Worm (Caenorhabditis elegans) whole organism, L3 larva: ENCODE measurements around the gene C04G6.4.

ENCODE experiments used
- R02D3.7 ChIP-seq: fragments of 150-350 bp; optimal IDR thresholded peaks from 2 replicates; lab custom pipeline; 2014; ENCODE audit warnings: missing biosample characterization, missing genetic modification characterization
- ZK546.5 ChIP-seq: sonication (generic microtip); optimal IDR thresholded peaks from 2 replicates; lab custom pipeline; 2017; ENCODE audit warnings: missing biosample characterization, missing genetic modification characterization
- aly-2 ChIP-seq: fragments of 150-350 bp; optimal IDR thresholded peaks from 2 replicates; lab custom pipeline; 2014; ENCODE audit warnings: missing biosample characterization, missing genetic modification characterization
- ama-1 ChIP-seq: fragments of 150-350 bp; optimal IDR thresholded peaks from 2 replicates; lab custom pipeline; 2018
- ceh-16 ChIP-seq: sonication (generic microtip); optimal IDR thresholded peaks from 2 replicates; lab custom pipeline; 2017; ENCODE audit warnings: missing biosample characterization, missing genetic modification characterization
- ceh-28 ChIP-seq: fragments of 150-350 bp; optimal IDR thresholded peaks from 2 replicates; lab custom pipeline; 2014; ENCODE audit warnings: missing biosample characterization, missing genetic modification reagents, missing genetic modification characterization
- ceh-82 ChIP-seq: fragments of 150-350 bp; optimal IDR thresholded peaks from 2 replicates; lab custom pipeline; 2014; ENCODE audit warnings: missing biosample characterization, missing genetic modification characterization
- daf-12 ChIP-seq: fragments of 150-350 bp; optimal IDR thresholded peaks from 2 replicates; lab custom pipeline; 2014; ENCODE audit warnings: missing biosample characterization, missing genetic modification reagents, missing genetic modification characterization
- egl-5 ChIP-seq: fragments of 150-350 bp; optimal IDR thresholded peaks from 2 replicates; lab custom pipeline; 2017; ENCODE audit warnings: missing biosample characterization, missing genetic modification reagents, missing genetic modification characterization, inconsistent platforms
- elt-1 ChIP-seq: fragments of 150-350 bp; optimal IDR thresholded peaks from 2 replicates; lab custom pipeline; 2014; ENCODE audit warnings: missing biosample characterization, missing genetic modification characterization
- elt-2 ChIP-seq: sonication (generic microtip); optimal IDR thresholded peaks from 2 replicates; lab custom pipeline; 2016; ENCODE audit warnings: missing genetic modification reagents, mild to moderate bottlenecking, missing genetic modification characterization, missing compliant biosample characterization
- elt-3 ChIP-seq, 3 experiments: fragments of 150-350 bp in 1 of 3; sonication (generic microtip) in 2 of 3; optimal IDR thresholded peaks; 2 replicates in 2 of 3; 4 replicates in 1 of 3; lab custom pipeline; 2014 to 2017; ENCODE audit warnings: missing biosample characterization in 3 of 3, missing genetic modification characterization in 3 of 3
- eor-1 ChIP-seq, 2 experiments: fragments of 150-350 bp; optimal IDR thresholded peaks; 2 replicates each; lab custom pipeline; 2014 to 2018; ENCODE audit warnings: missing biosample characterization in 2 of 2, missing genetic modification characterization in 2 of 2
- fkh-10 ChIP-seq: sonication (generic microtip); optimal IDR thresholded peaks from 2 replicates; lab custom pipeline; 2017; ENCODE audit warnings: missing biosample characterization, missing genetic modification reagents, missing genetic modification characterization
- fkh-2 ChIP-seq: fragments of 150-350 bp; optimal IDR thresholded peaks from 2 replicates; lab custom pipeline; 2014; ENCODE audit warnings: missing biosample characterization, missing genetic modification reagents, missing genetic modification characterization
- fos-1 ChIP-seq: fragments of 150-350 bp; optimal IDR thresholded peaks from 2 replicates; lab custom pipeline; 2014; ENCODE audit warnings: missing biosample characterization, missing genetic modification characterization
- hmg-11 ChIP-seq: sonication (generic microtip); optimal IDR thresholded peaks from 2 replicates; lab custom pipeline; 2016; ENCODE audit warnings: missing genetic modification characterization, missing compliant biosample characterization
- jun-1 ChIP-seq: fragments of 150-350 bp; optimal IDR thresholded peaks from 2 replicates; lab custom pipeline; 2014; ENCODE audit warnings: missing biosample characterization, missing genetic modification reagents, missing genetic modification characterization
- lin-15B ChIP-seq: fragments of 150-350 bp; optimal IDR thresholded peaks from 2 replicates; lab custom pipeline; 2014; ENCODE audit warnings: missing biosample characterization, missing genetic modification characterization
- lin-39 ChIP-seq: fragments of 150-350 bp; optimal IDR thresholded peaks from 2 replicates; lab custom pipeline; 2018; ENCODE audit warnings: missing biosample characterization, missing genetic modification reagents, missing genetic modification characterization
- lsy-12 ChIP-seq: sonication (generic microtip); optimal IDR thresholded peaks from 2 replicates; lab custom pipeline; 2016; ENCODE audit warnings: mild to moderate bottlenecking, missing genetic modification characterization, missing compliant biosample characterization
- mdl-1 ChIP-seq: fragments of 150-350 bp; optimal IDR thresholded peaks from 2 replicates; lab custom pipeline; 2014; ENCODE audit warnings: missing biosample characterization, missing genetic modification characterization
- nfya-1 ChIP-seq: sonication (generic microtip); optimal IDR thresholded peaks from 2 replicates; lab custom pipeline; 2017; ENCODE audit warnings: missing genetic modification characterization, mild to moderate bottlenecking, missing compliant biosample characterization, antibody characterized with exemption, moderate library complexity; ENCODE audit not compliant: insufficient read depth
- nhr-11 ChIP-seq: fragments of 150-350 bp; optimal IDR thresholded peaks from 2 replicates; lab custom pipeline; 2014; ENCODE audit warnings: missing biosample characterization, missing genetic modification characterization
- nhr-12 ChIP-seq: fragments of 150-350 bp; optimal IDR thresholded peaks from 2 replicates; lab custom pipeline; 2014; ENCODE audit warnings: missing biosample characterization, missing genetic modification characterization
- nhr-23 ChIP-seq: fragments of 150-350 bp; optimal IDR thresholded peaks from 2 replicates; lab custom pipeline; 2014; ENCODE audit warnings: missing biosample characterization, missing genetic modification reagents, missing genetic modification characterization
- nhr-25 ChIP-seq: sonication (generic microtip); optimal IDR thresholded peaks from 2 replicates; lab custom pipeline; 2017; ENCODE audit warnings: missing biosample characterization, missing genetic modification characterization
- nhr-28 ChIP-seq: fragments of 150-350 bp; optimal IDR thresholded peaks from 2 replicates; lab custom pipeline; 2014; ENCODE audit warnings: missing biosample characterization, missing genetic modification characterization
- nhr-43 ChIP-seq: sonication (generic microtip); optimal IDR thresholded peaks from 2 replicates; lab custom pipeline; 2016; ENCODE audit warnings: mild to moderate bottlenecking, missing genetic modification characterization, missing compliant biosample characterization; ENCODE audit not compliant: poor library complexity, severe bottlenecking
- nhr-67 ChIP-seq: fragments of 150-350 bp; optimal IDR thresholded peaks from 2 replicates; lab custom pipeline; 2014; ENCODE audit warnings: missing biosample characterization, missing genetic modification characterization
- nhr-76 ChIP-seq: fragments of 150-350 bp; sonication (generic microtip); optimal IDR thresholded peaks from 5 replicates; lab custom pipeline; 2014; ENCODE audit warnings: missing biosample characterization, missing genetic modification characterization
- nhr-77 ChIP-seq: fragments of 150-350 bp; optimal IDR thresholded peaks from 2 replicates; lab custom pipeline; 2014; ENCODE audit warnings: missing biosample characterization, missing genetic modification characterization
- pha-4 ChIP-seq: fragments of 150-350 bp; optimal IDR thresholded peaks from 2 replicates; lab custom pipeline; 2014; ENCODE audit warnings: missing biosample characterization, missing genetic modification reagents, missing genetic modification characterization
- pqm-1 ChIP-seq: fragments of 150-350 bp; optimal IDR thresholded peaks from 2 replicates; lab custom pipeline; 2017; ENCODE audit warnings: missing biosample characterization, missing genetic modification characterization, inconsistent platforms
- sea-2 ChIP-seq: fragments of 150-350 bp; sonication (generic microtip); optimal IDR thresholded peaks from 4 replicates; lab custom pipeline; 2014; ENCODE audit warnings: missing biosample characterization, missing genetic modification reagents, missing genetic modification characterization
- skn-1 ChIP-seq: fragments of 150-350 bp; optimal IDR thresholded peaks from 2 replicates; lab custom pipeline; 2014; ENCODE audit warnings: missing biosample characterization, missing genetic modification characterization
- unc-39 ChIP-seq: sonication (generic microtip); optimal IDR thresholded peaks from 4 replicates; lab custom pipeline; 2017; ENCODE audit warnings: missing biosample characterization, missing genetic modification characterization
- unc-62 ChIP-seq: fragments of 150-350 bp; sonication (generic microtip); optimal IDR thresholded peaks from 4 replicates; lab custom pipeline; 2014; ENCODE audit warnings: missing biosample characterization, missing genetic modification reagents, missing genetic modification characterization
- zag-1 ChIP-seq: fragments of 150-350 bp; optimal IDR thresholded peaks from 2 replicates; lab custom pipeline; 2014; ENCODE audit warnings: missing biosample characterization, missing genetic modification characterization
- ztf-11 ChIP-seq: fragments of 150-350 bp; optimal IDR thresholded peaks from 2 replicates; lab custom pipeline; 2014; ENCODE audit warnings: missing biosample characterization, missing genetic modification characterization
- ztf-4 ChIP-seq: fragments of 150-350 bp; optimal IDR thresholded peaks from 2 replicates; lab custom pipeline; 2014; ENCODE audit warnings: missing biosample characterization, missing genetic modification characterization

The C04G6.4 gene

ce11 chrII:5071265-5071664 lies 12.0 kb downstream of the C04G6.4 start, which contains the start of gene C27A2.7:
Gene C27A2.7, minus strand, starts transcription at chrII:5071365.
- TF ChIP-seq nhr-43 (tag; lab: Kevin White, UChicago) (no peak), ceh-82 (tag; lab: Kevin White, UChicago) (no peak), nhr-23 (tag; lab: Kevin White, UChicago) (no peak), R02D3.7 (tag; lab: Kevin White, UChicago) (no peak), ZK546.5 (no peak), ztf-4 (tag; lab: Kevin White, UChicago) (no peak), nhr-76 (tag; lab: Kevin White, UChicago) (no peak), pqm-1 (tag; lab: Kevin White, UChicago) (no peak), elt-1 (tag; lab: Kevin White, UChicago) (no peak), lin-15B (tag; lab: Kevin White, UChicago) (no peak), elt-2 (tag; lab: Kevin White, UChicago) (no peak), fkh-10 (GFP tag; lab: Kevin White, UChicago) (no peak), zag-1 (tag; lab: Kevin White, UChicago) (no peak)

DNA sequence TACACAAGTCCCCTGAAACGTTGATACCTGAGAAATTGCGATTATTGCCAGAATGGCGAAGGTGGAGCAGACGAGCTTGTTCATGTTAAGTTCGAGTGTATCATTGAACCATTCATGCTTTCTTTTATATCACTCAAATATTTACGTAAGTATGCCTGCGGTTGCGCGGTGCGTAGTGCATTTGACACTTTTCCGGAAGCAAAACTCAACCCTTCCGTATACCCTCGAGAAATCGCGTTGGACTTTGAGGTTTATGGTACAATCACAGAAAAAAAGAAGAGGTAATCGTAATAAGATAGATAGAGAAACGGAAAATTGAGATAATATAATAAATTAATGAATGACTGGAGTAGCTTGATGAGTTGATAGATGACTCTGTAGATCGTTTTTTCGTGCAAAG lies 13.7 kb downstream of the C04G6.4 start, which contains the start of gene idpb-2:
Gene idpb-2 (minus strand): TSS at position 101 of the 400 bp plus-strand sequence.
- TF ChIP-seq nhr-28 (tag; lab: Kevin White, UChicago) (no peak), elt-3 (tag; optimal IDR thresholded peaks at IDR 0.05; lab: Kevin White, UChicago) (no peak)

- TF ChIP-seq ztf-4 (tag; lab: Kevin White, UChicago) = no peak
- TF ChIP-seq sea-2 (GFP tag; lab: Kevin White, UChicago) = no peak
- no peak for TF ChIP-seq lin-39
- no peak for TF ChIP-seq ceh-82 (tag; lab: Kevin White, UChicago)
- TF ChIP-seq jun-1 (tag; lab: Kevin White, UChicago) = no peak
- TF ChIP-seq nhr-12 (tag; lab: Kevin White, UChicago) = no peak
- TF ChIP-seq lsy-12 (tag; lab: Kevin White, UChicago) = no peak
- TF ChIP-seq zag-1 (tag; lab: Kevin White, UChicago) = no peak
- no peak for TF ChIP-seq ceh-16 (tag; lab: Kevin White, UChicago)
- TF ChIP-seq nhr-77 (tag; lab: Kevin White, UChicago) = no peak
- no peak for TF ChIP-seq unc-62
- TF ChIP-seq elt-3 (tag; optimal IDR thresholded peaks at IDR 0.05; lab: Kevin White, UChicago) = no peak
- no peak for TF ChIP-seq nfya-1 (tag; lab: Kevin White, UChicago)
These were observed 15.3 kb downstream of the C04G6.4 start, which contains the start of gene C27A2.8 for ce11 chrII:5067927-5068326. Gene C27A2.8, minus strand, starts transcription at chrII:5068043.

DNA sequence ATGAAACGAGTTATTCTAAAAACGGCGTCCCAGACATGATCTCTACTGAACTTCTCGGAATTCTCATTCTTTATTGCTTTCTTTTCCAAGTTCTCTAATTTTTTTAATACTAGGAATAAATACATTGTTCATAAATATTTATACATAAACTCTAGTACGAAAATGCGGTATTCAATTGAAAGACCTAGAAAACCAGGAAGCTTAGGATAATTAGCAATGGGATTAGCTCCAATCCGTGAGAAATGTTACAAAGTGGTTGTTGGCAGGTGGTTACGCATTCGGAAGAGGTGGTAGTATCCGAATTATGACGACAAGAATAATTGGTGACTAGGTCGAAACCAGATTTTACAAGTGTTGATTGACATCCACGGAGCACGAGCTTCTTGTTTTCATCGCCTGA lies 16.3 kb downstream of the C04G6.4 start:
- no peak for TF ChIP-seq fkh-2 (tag; lab: Kevin White, UChicago)
- no peak for TF ChIP-seq aly-2 (tag; lab: Kevin White, UChicago)
- TF ChIP-seq elt-1 (tag; lab: Kevin White, UChicago) = no peak

DNA sequence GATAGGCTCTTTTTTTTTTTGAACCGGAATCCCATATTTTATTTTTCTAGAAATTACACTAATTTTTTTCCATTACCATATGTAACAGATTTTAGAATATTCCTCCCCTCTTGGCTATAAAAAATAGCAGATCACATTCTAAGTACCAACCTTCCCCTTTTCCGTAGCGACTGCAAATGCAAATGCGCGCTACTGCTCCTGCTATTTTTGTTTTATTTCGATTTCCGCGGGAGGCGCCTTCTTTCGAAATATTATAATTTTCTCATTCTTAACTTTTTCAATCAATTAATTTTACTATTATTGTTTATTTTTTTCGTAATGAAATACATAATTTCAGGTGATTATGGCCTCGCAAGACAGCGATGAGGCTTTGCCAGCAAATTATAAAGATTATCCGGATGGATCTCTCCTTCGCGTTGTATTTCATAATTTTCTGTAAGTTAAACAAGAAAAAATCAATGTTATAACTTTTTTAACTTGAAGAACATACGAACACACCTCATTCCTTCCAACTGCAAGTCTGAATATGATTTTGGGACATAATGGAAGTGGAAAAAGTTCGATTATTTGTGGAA lies 21.4 kb downstream of the C04G6.4 start, which contains the start of gene smc-5:
Gene smc-5 (plus strand): TSS at position 332 of the 575 bp plus-strand sequence.
- no peak for TF ChIP-seq ceh-16 (tag; lab: Kevin White, UChicago)
- TF ChIP-seq ztf-4 (tag; lab: Kevin White, UChicago) = no peak
- peak; percentile 51 for TF ChIP-seq nhr-43 (tag; lab: Kevin White, UChicago)
- no peak for TF ChIP-seq nhr-11 (tag; lab: Kevin White, UChicago)
- TF ChIP-seq daf-12 = no peak
- no peak for TF ChIP-seq pha-4 (tag; lab: Kevin White, UChicago)
- no peak for TF ChIP-seq nhr-28 (tag; lab: Kevin White, UChicago)
- peak; percentile 16 for TF ChIP-seq lin-39
- no peak for TF ChIP-seq ama-1 (lab: Kevin White, UChicago)
- TF ChIP-seq mdl-1 (tag; lab: Kevin White, UChicago) = no peak
- TF ChIP-seq aly-2 (tag; lab: Kevin White, UChicago) = no peak
- TF ChIP-seq ceh-82 (tag; lab: Kevin White, UChicago) = no peak
- TF ChIP-seq elt-3 (tag; optimal IDR thresholded peaks at IDR 0.05; lab: Kevin White, UChicago) = no peak
- no peak for TF ChIP-seq lsy-12 (tag; lab: Kevin White, UChicago)
- no peak for TF ChIP-seq nhr-67 (tag; lab: Kevin White, UChicago)
- TF ChIP-seq elt-2 (tag; lab: Kevin White, UChicago) = no peak
- peak; percentile 80 for TF ChIP-seq nhr-23 (tag; lab: Kevin White, UChicago)
- peak; percentile 13 for TF ChIP-seq fkh-10 (GFP tag; lab: Kevin White, UChicago)
- TF ChIP-seq fkh-2 (tag; lab: Kevin White, UChicago) = no peak
- TF ChIP-seq lin-15B (tag; lab: Kevin White, UChicago) = peak; percentile 90
- TF ChIP-seq pqm-1 (tag; lab: Kevin White, UChicago) = peak; percentile 36
- TF ChIP-seq ztf-11 = no peak
- TF ChIP-seq nhr-12 (tag; lab: Kevin White, UChicago) = no peak
- no peak for TF ChIP-seq eor-1 (tag; optimal IDR thresholded peaks at IDR 0.05; lab: Kevin White, UChicago)
- TF ChIP-seq fos-1 (tag; lab: Kevin White, UChicago) = no peak
- no peak for TF ChIP-seq nhr-25 (tag; lab: Kevin White, UChicago)
- peak; percentile 57 for TF ChIP-seq skn-1
- peak; percentile 74 for TF ChIP-seq egl-5 (tag; lab: Kevin White, UChicago)
- TF ChIP-seq jun-1 (tag; lab: Kevin White, UChicago) = peak; percentile 2
- TF ChIP-seq hmg-11 = no peak
- no peak for TF ChIP-seq unc-39 (tag; lab: Kevin White, UChicago)
- no peak for TF ChIP-seq unc-62
- TF ChIP-seq ceh-28 = no peak
- peak; percentile 81 for TF ChIP-seq nfya-1 (tag; lab: Kevin White, UChicago)
